Worm (Caenorhabditis elegans) whole organism, L1 larva: ENCODE measurements around the gene T05A7.7.

Experiments
- aha-1 ChIP-seq: fragments of 150-350 bp; optimal IDR thresholded peaks from 2 replicates; lab custom pipeline; 2014; ENCODE audit warnings: missing biosample characterization, missing genetic modification characterization
- aly-2 ChIP-seq: fragments of 150-350 bp; optimal IDR thresholded peaks from 2 replicates; lab custom pipeline; 2014; ENCODE audit warnings: missing biosample characterization, missing genetic modification characterization
- lin-35 ChIP-seq, 2 experiments: fragments of 150-350 bp; optimal IDR thresholded peaks; 2 replicates each; lab custom pipeline; 2014; ENCODE audit warnings: missing biosample characterization in 2 of 2, missing genetic modification characterization in 2 of 2, missing genetic modification reagents in 2 of 2
- nhr-237 ChIP-seq: fragments of 150-350 bp; optimal IDR thresholded peaks from 2 replicates; lab custom pipeline; 2014; ENCODE audit warnings: missing biosample characterization, missing genetic modification characterization
- nhr-28 ChIP-seq: fragments of 150-350 bp; optimal IDR thresholded peaks from 2 replicates; lab custom pipeline; 2014; ENCODE audit warnings: missing biosample characterization, missing genetic modification characterization
- nhr-71 ChIP-seq: sonication (generic microtip); optimal IDR thresholded peaks from 2 replicates; lab custom pipeline; 2016; ENCODE audit warnings: mild to moderate bottlenecking, missing genetic modification characterization, moderate library complexity, missing compliant biosample characterization
- snu-23 ChIP-seq: sonication (generic microtip); optimal IDR thresholded peaks from 2 replicates; lab custom pipeline; 2016; ENCODE audit warnings: missing genetic modification characterization, missing compliant biosample characterization
- ztf-11 ChIP-seq, 2 experiments: sonication (generic microtip); optimal IDR thresholded peaks; 2 replicates each; lab custom pipeline; 2016 to 2017; ENCODE audit warnings: missing genetic modification characterization in 2 of 2, missing biosample characterization in 1 of 2, missing compliant biosample characterization in 1 of 2

DNA sequence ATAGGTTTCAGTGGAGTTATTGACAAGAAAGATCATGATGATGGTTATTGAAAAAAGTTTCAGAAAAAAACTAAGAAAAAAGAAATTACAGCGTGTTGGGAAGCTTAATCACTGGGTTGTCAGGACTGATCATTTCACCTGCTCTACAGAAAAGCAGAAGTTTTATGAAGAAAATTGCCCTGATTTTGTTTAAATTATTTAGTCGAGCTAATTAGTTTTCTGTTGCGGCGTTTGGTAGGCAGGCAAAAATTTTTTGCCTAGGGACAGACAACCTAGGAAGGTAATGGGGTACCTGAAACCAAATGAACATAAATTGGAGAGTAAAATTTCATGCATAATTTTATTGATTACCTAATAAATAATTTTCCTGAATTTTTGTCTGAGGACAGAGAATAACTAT is 2.4 kb upstream of the T05A7.7 start, which contains the start of gene sre-40:
- no peak for TF ChIP-seq nhr-28 (tag; lab: Kevin White, UChicago)
- no peak for TF ChIP-seq nhr-71 (tag; lab: Kevin White, UChicago)
- no peak for TF ChIP-seq ztf-11 (tag; optimal IDR thresholded peaks at IDR 0.05; lab: Kevin White, UChicago)
- TF ChIP-seq snu-23 (GFP tag; lab: Kevin White, UChicago): no peak
- no peak for TF ChIP-seq nhr-237 (tag; lab: Kevin White, UChicago)
- TF ChIP-seq lin-35 (GFP tag; optimal IDR thresholded peaks at IDR 0.05; lab: Kevin White, UChicago): no peak
- TF ChIP-seq aha-1 (tag; lab: Kevin White, UChicago): no peak
- TF ChIP-seq aly-2: no peak
